Fruit fly (Drosophila melanogaster) whole organism, pupa: Measurements from ENCODE around the gene Naa40.

ENCODE experiments used
- CG13204 ChIP-seq: fragments of 200-800 bp; sonication (Bioruptor generic); optimal IDR thresholded peaks from 2 replicates; lab custom pipeline; 2018; ENCODE audit warnings: missing biosample characterization, mild to moderate bottlenecking, missing genetic modification characterization, moderate library complexity
- CG17806 ChIP-seq: fragments of 200-800 bp; sonication (Bioruptor generic); optimal IDR thresholded peaks from 2 replicates; lab custom pipeline; 2018; ENCODE audit warnings: missing biosample characterization, mild to moderate bottlenecking, missing genetic modification characterization, moderate library complexity
- CG34367 ChIP-seq: fragments of 200-800 bp; sonication (Bioruptor generic); optimal IDR thresholded peaks from 2 replicates; lab custom pipeline; 2018; ENCODE audit warnings: missing biosample characterization, mild to moderate bottlenecking, missing genetic modification characterization
- CG4496 ChIP-seq: fragments of 200-800 bp; sonication (Bioruptor generic); IDR thresholded peaks from 3 replicates; pipeline ENCODE4 v1.3.6; 2022; ENCODE audit warnings: missing biosample characterization, missing genetic modification characterization
- CG9948 ChIP-seq: fragments of 200-800 bp; sonication (Bioruptor generic); optimal IDR thresholded peaks from 2 replicates; lab custom pipeline; 2018; ENCODE audit warnings: missing biosample characterization, mild to moderate bottlenecking, missing genetic modification characterization, moderate library complexity
- D1 ChIP-seq: fragments of 200-800 bp; sonication (Bioruptor generic); optimal IDR thresholded peaks from 2 replicates; lab custom pipeline; 2018; ENCODE audit warnings: missing biosample characterization, mild to moderate bottlenecking, missing genetic modification characterization, moderate library complexity

- TF ChIP-seq CG9948 (tag; lab: Kevin White, UChicago), result no peak
- TF ChIP-seq D1 (tag; lab: Kevin White, UChicago), result no peak
- TF ChIP-seq CG17806 (tag; lab: Kevin White, UChicago), result no peak
- TF ChIP-seq CG34367, result no peak
- no peak for TF ChIP-seq CG4496
- TF ChIP-seq CG13204, result no peak
These were observed 35.5 kb downstream of the Naa40 start, which contains the start of gene Obp99c for dm6 chr3R:29689211-29689610.
